Worm (Caenorhabditis elegans) whole organism, L1 larva: Measurements from ENCODE around the gene Y53C12A.6.

Experiments
- C16A3.4 ChIP-seq: fragments of 150-350 bp; optimal IDR thresholded peaks from 2 replicates; lab custom pipeline; 2014; ENCODE audit warnings: missing biosample characterization, missing genetic modification characterization
- C34B4.2 ChIP-seq: sonication (generic microtip); optimal IDR thresholded peaks from 2 replicates; lab custom pipeline; 2017; ENCODE audit warnings: mild to moderate bottlenecking, missing genetic modification characterization, missing compliant biosample characterization
- F16B12.6 ChIP-seq: fragments of 150-350 bp; optimal IDR thresholded peaks from 2 replicates; lab custom pipeline; 2014; ENCODE audit warnings: missing biosample characterization, missing genetic modification characterization
- Y116A8C.19 ChIP-seq: sonication (generic microtip); optimal IDR thresholded peaks from 2 replicates; lab custom pipeline; 2016; ENCODE audit warnings: missing compliant biosample characterization, missing genetic modification characterization, borderline replicate concordance
- aly-2 ChIP-seq: fragments of 150-350 bp; optimal IDR thresholded peaks from 2 replicates; lab custom pipeline; 2014; ENCODE audit warnings: missing biosample characterization, missing genetic modification characterization
- ama-1 ChIP-seq: fragments of 150-350 bp; optimal IDR thresholded peaks from 2 replicates; lab custom pipeline; 2014
- blmp-1 ChIP-seq: fragments of 150-350 bp; optimal IDR thresholded peaks from 2 replicates; lab custom pipeline; 2014; ENCODE audit warnings: missing biosample characterization, missing genetic modification characterization
- ceh-8 ChIP-seq: fragments of 200-800 bp; sonication (Bioruptor generic); optimal IDR thresholded peaks from 2 replicates; lab custom pipeline; 2018; ENCODE audit warnings: mild to moderate bottlenecking, missing genetic modification characterization, moderate library complexity, missing compliant biosample characterization
- ceh-82 ChIP-seq, 3 experiments: fragments of 150-350 bp in 1 of 3; sonication (generic microtip) in 2 of 3; optimal IDR thresholded peaks; 2 replicates each; lab custom pipeline; 2014 to 2017; ENCODE audit warnings: missing biosample characterization in 3 of 3, missing genetic modification characterization in 3 of 3
- ceh-88 ChIP-seq: fragments of 200-800 bp; sonication (Bioruptor generic); IDR thresholded peaks from 2 replicates; pipeline ENCODE4 v1.3.6; 2022; ENCODE audit warnings: missing genetic modification characterization, missing compliant biosample characterization
- ces-1 ChIP-seq: fragments of 150-350 bp; optimal IDR thresholded peaks from 2 replicates; lab custom pipeline; 2014; ENCODE audit warnings: missing biosample characterization, missing genetic modification reagents, missing genetic modification characterization
- dsc-1 ChIP-seq: sonication (generic microtip); optimal IDR thresholded peaks from 2 replicates; lab custom pipeline; 2016; ENCODE audit warnings: mild to moderate bottlenecking, missing genetic modification characterization, missing compliant biosample characterization
- efl-1 ChIP-seq, 4 experiments: fragments of 150-350 bp; optimal IDR thresholded peaks in 3 of 4; peaks in 1 of 4; 1 replicate in 1 of 4; 2 replicates in 3 of 4; lab custom pipeline; 2014; ENCODE audit warnings: missing biosample characterization in 2 of 4, missing genetic modification characterization in 2 of 4, missing genetic modification reagents in 2 of 4
- efl-3 ChIP-seq: fragments of 200-800 bp; sonication (Bioruptor generic); optimal IDR thresholded peaks from 2 replicates; lab custom pipeline; 2018; ENCODE audit warnings: mild to moderate bottlenecking, missing genetic modification characterization, missing compliant biosample characterization
- egl-27 ChIP-seq, 2 experiments: fragments of 150-350 bp in 1 of 2; sonication (generic microtip); optimal IDR thresholded peaks; 3 replicates each; lab custom pipeline; 2017 to 2018; ENCODE audit warnings: missing biosample characterization in 2 of 2, missing genetic modification characterization in 2 of 2, missing genetic modification reagents in 2 of 2
- elt-3 ChIP-seq, 6 experiments: fragments of 150-350 bp in 1 of 6; sonication (generic microtip); optimal IDR thresholded peaks; 2 replicates each; lab custom pipeline; 2017 to 2018; ENCODE audit warnings: missing biosample characterization in 6 of 6, missing genetic modification characterization in 6 of 6, inconsistent platforms in 1 of 6
- fkh-8 ChIP-seq: sonication (generic microtip); optimal IDR thresholded peaks from 2 replicates; lab custom pipeline; 2016; ENCODE audit warnings: mild to moderate bottlenecking, missing genetic modification characterization, missing compliant biosample characterization
- grh-1 ChIP-seq: fragments of 200-800 bp; sonication (Bioruptor generic); IDR thresholded peaks from 2 replicates; pipeline ENCODE4 v1.3.6; 2022; ENCODE audit warnings: missing genetic modification reagents, missing genetic modification characterization, missing compliant biosample characterization
- hlh-17 ChIP-seq: fragments of 200-800 bp; sonication (Bioruptor generic); optimal IDR thresholded peaks from 2 replicates; lab custom pipeline; 2018; ENCODE audit warnings: missing genetic modification characterization, mild to moderate bottlenecking, missing compliant biosample characterization, moderate library complexity, borderline replicate concordance
- hpl-2 ChIP-seq: fragments of 150-350 bp; optimal IDR thresholded peaks from 2 replicates; lab custom pipeline; 2014; ENCODE audit warnings: missing biosample characterization, missing genetic modification reagents, missing genetic modification characterization
- isw-1 ChIP-seq: fragments of 200-800 bp; sonication (Bioruptor generic); IDR thresholded peaks from 2 replicates; pipeline ENCODE4 v1.3.6; 2022; ENCODE audit warnings: missing genetic modification characterization, missing compliant biosample characterization
- jun-1 ChIP-seq: fragments of 150-350 bp; optimal IDR thresholded peaks from 2 replicates; lab custom pipeline; 2014; ENCODE audit warnings: missing biosample characterization, missing genetic modification reagents, missing genetic modification characterization
- lin-14 ChIP-seq: fragments of 200-800 bp; sonication (Bioruptor generic); optimal IDR thresholded peaks from 2 replicates; lab custom pipeline; 2018; ENCODE audit warnings: mild to moderate bottlenecking, missing genetic modification characterization, moderate library complexity, missing compliant biosample characterization
- lin-39 ChIP-seq: fragments of 150-350 bp; optimal IDR thresholded peaks from 2 replicates; lab custom pipeline; 2014; ENCODE audit warnings: missing biosample characterization, missing genetic modification reagents, missing genetic modification characterization
- mef-2 ChIP-seq: fragments of 150-350 bp; optimal IDR thresholded peaks from 2 replicates; lab custom pipeline; 2014; ENCODE audit warnings: missing biosample characterization, missing genetic modification characterization
- nhr-19 ChIP-seq: fragments of 200-800 bp; sonication (Bioruptor generic); conservative IDR thresholded peaks from 2 replicates; pipeline ENCODE4 v1.3.6; 2022; ENCODE audit warnings: missing genetic modification characterization, missing compliant biosample characterization
- nhr-20 ChIP-seq: sonication (generic microtip); optimal IDR thresholded peaks from 2 replicates; lab custom pipeline; 2016; ENCODE audit warnings: mild to moderate bottlenecking, missing genetic modification characterization, missing compliant biosample characterization
- nhr-47 ChIP-seq: sonication (generic microtip); optimal IDR thresholded peaks from 2 replicates; lab custom pipeline; 2016; ENCODE audit warnings: mild to moderate bottlenecking, missing genetic modification characterization, moderate library complexity, missing compliant biosample characterization
- nhr-71 ChIP-seq: sonication (generic microtip); optimal IDR thresholded peaks from 2 replicates; lab custom pipeline; 2016; ENCODE audit warnings: mild to moderate bottlenecking, missing genetic modification characterization, moderate library complexity, missing compliant biosample characterization
- nhr-76 ChIP-seq: sonication (generic microtip); optimal IDR thresholded peaks from 2 replicates; lab custom pipeline; 2017; ENCODE audit warnings: missing biosample characterization, missing genetic modification characterization
- nhr-84 ChIP-seq: sonication (generic microtip); optimal IDR thresholded peaks from 2 replicates; lab custom pipeline; 2017; ENCODE audit warnings: missing biosample characterization, missing genetic modification characterization
- nhr-85 ChIP-seq: sonication (generic microtip); peaks from one replicate; lab custom pipeline; 2016; ENCODE audit warnings: missing genetic modification characterization, inconsistent platforms, missing compliant biosample characterization
- pag-3 ChIP-seq: sonication (generic microtip); optimal IDR thresholded peaks from 2 replicates; lab custom pipeline; 2017; ENCODE audit warnings: missing genetic modification characterization, mild to moderate bottlenecking, missing compliant biosample characterization, antibody characterized with exemption, borderline replicate concordance; ENCODE audit not compliant: insufficient read depth
- pax-3 ChIP-seq: fragments of 200-800 bp; sonication (Bioruptor generic); optimal IDR thresholded peaks from 2 replicates; lab custom pipeline; 2018; ENCODE audit warnings: mild to moderate bottlenecking, missing genetic modification characterization, moderate library complexity, missing compliant biosample characterization
- pqm-1 ChIP-seq: sonication (generic microtip); optimal IDR thresholded peaks from 3 replicates; lab custom pipeline; 2017; ENCODE audit warnings: missing biosample characterization, missing genetic modification characterization
- rnt-1 ChIP-seq: sonication (generic microtip); optimal IDR thresholded peaks from 2 replicates; lab custom pipeline; 2016; ENCODE audit warnings: mild to moderate bottlenecking, missing genetic modification characterization, moderate library complexity, missing compliant biosample characterization
- snpc-4 ChIP-seq: fragments of 150-350 bp; optimal IDR thresholded peaks from 2 replicates; lab custom pipeline; 2014; ENCODE audit warnings: missing biosample characterization, missing genetic modification characterization
- sup-37 ChIP-seq: fragments of 200-800 bp; sonication (Bioruptor generic); optimal IDR thresholded peaks from 2 replicates; lab custom pipeline; 2018; ENCODE audit warnings: mild to moderate bottlenecking, missing genetic modification characterization, missing compliant biosample characterization
- tlp-1 ChIP-seq: fragments of 150-350 bp; optimal IDR thresholded peaks from 2 replicates; lab custom pipeline; 2014; ENCODE audit warnings: missing biosample characterization, missing genetic modification characterization
- unc-130 ChIP-seq: fragments of 150-350 bp; optimal IDR thresholded peaks from 2 replicates; lab custom pipeline; 2017; ENCODE audit warnings: missing biosample characterization, missing genetic modification characterization, inconsistent platforms
- unc-30 ChIP-seq: sonication (generic microtip); optimal IDR thresholded peaks from 2 replicates; lab custom pipeline; 2017; ENCODE audit warnings: missing biosample characterization, missing genetic modification characterization
- unc-62 ChIP-seq: fragments of 150-350 bp; optimal IDR thresholded peaks from 2 replicates; lab custom pipeline; 2014; ENCODE audit warnings: missing biosample characterization, missing genetic modification reagents, missing genetic modification characterization
- unc-86 ChIP-seq: sonication (generic microtip); optimal IDR thresholded peaks from 2 replicates; lab custom pipeline; 2016; ENCODE audit warnings: missing genetic modification characterization, missing compliant biosample characterization
- unc-98 ChIP-seq: fragments of 200-800 bp; sonication (Bioruptor generic); IDR thresholded peaks from 2 replicates; pipeline ENCODE4 v1.3.6; 2022; ENCODE audit warnings: missing genetic modification characterization, missing compliant biosample characterization
- zag-1 ChIP-seq: fragments of 150-350 bp; optimal IDR thresholded peaks from 2 replicates; lab custom pipeline; 2014; ENCODE audit warnings: missing biosample characterization, missing genetic modification characterization
- zip-4 ChIP-seq: fragments of 200-800 bp; sonication (Bioruptor generic); optimal IDR thresholded peaks from 2 replicates; lab custom pipeline; 2018; ENCODE audit warnings: mild to moderate bottlenecking, missing genetic modification characterization, moderate library complexity, missing compliant biosample characterization

Y53C12A.6 gene

ce11 chrII:9668959-9669358, 48.8 kb downstream of the Y53C12A.6 start, which contains the start of gene taf-8 (continued):
- TF ChIP-seq nhr-76, result no peak
- no peak for TF ChIP-seq pqm-1
- TF ChIP-seq nhr-47 (tag; lab: Kevin White, UChicago), result peak; percentile 79
- TF ChIP-seq snpc-4 (tag; lab: Kevin White, UChicago), result peak; percentile 33
- TF ChIP-seq mef-2 (tag; lab: Kevin White, UChicago), result no peak
- peak; percentile 31 for TF ChIP-seq aly-2 (tag; lab: Kevin White, UChicago)
- TF ChIP-seq C34B4.2 (tag; lab: Kevin White, UChicago), result no peak
- TF ChIP-seq nhr-20, result peak; percentile 79
- TF ChIP-seq efl-3 (GFP tag; lab: Kevin White, UChicago), result no peak
- peak; percentile 23 for TF ChIP-seq unc-130 (tag; lab: Kevin White, UChicago)
- peak; percentile 54 for TF ChIP-seq fkh-8 (tag; lab: Kevin White, UChicago)
- TF ChIP-seq ceh-88 (GFP tag; lab: Robert Waterston, UW), result 0 out of 2 replicates have a peak, but pooled peaks have one; percentile 15
- TF ChIP-seq elt-3 (tag; optimal IDR thresholded peaks at IDR 0.05; lab: Kevin White, UChicago), result peak in 1 of 6 experiments; percentile 6
- no peak for TF ChIP-seq grh-1 (GFP tag; lab: Robert Waterston, UW)
- TF ChIP-seq ceh-82 (tag; optimal IDR thresholded peaks at IDR 0.05; lab: Kevin White, UChicago), result peak; percentile 9 to 69 (median 62)
- TF ChIP-seq zip-4 (GFP tag; lab: Kevin White, UChicago), result no peak
- peak; percentile 20 for TF ChIP-seq unc-86
- TF ChIP-seq egl-27 (tag; optimal IDR thresholded peaks at IDR 0.05; lab: Kevin White, UChicago), result no peak
- TF ChIP-seq nhr-19 (GFP tag; lab: Robert Waterston, UW), result peak; percentile 74
- TF ChIP-seq isw-1, result peak; percentile 33
- peak; percentile 57 for TF ChIP-seq lin-39 (tag; lab: Kevin White, UChicago)
- peak; percentile 76 for TF ChIP-seq nhr-71 (tag; lab: Kevin White, UChicago)
- peak; percentile 31 for TF ChIP-seq F16B12.6 (tag; lab: Kevin White, UChicago)
- TF ChIP-seq efl-1 (optimal IDR thresholded peaks at IDR 0.05; lab: Kevin White, UChicago), result peak; percentile 60 to 76
- peak; percentile 65 to 97 for TF ChIP-seq efl-1 (GFP tag; optimal IDR thresholded peaks at IDR 0.05 in 1 of 2; lab: Kevin White, UChicago)
- no peak for TF ChIP-seq tlp-1 (tag; lab: Kevin White, UChicago)
- no peak for TF ChIP-seq unc-30 (tag; lab: Kevin White, UChicago)
- no peak for TF ChIP-seq hpl-2 (GFP tag; lab: Kevin White, UChicago)
- TF ChIP-seq unc-62 (GFP tag; lab: Kevin White, UChicago), result no peak
- TF ChIP-seq rnt-1, result peak; percentile 62
- no peak for TF ChIP-seq ces-1 (GFP tag; lab: Kevin White, UChicago)
- TF ChIP-seq pag-3, result no peak
- TF ChIP-seq jun-1, result no peak
- TF ChIP-seq dsc-1, result peak; percentile 52
- TF ChIP-seq ceh-8 (GFP tag; lab: Kevin White, UChicago), result no peak
- TF ChIP-seq blmp-1 (tag; lab: Kevin White, UChicago), result no peak
- no peak for TF ChIP-seq nhr-84 (tag; lab: Kevin White, UChicago)
- peak; percentile 84 for TF ChIP-seq nhr-85 (tag; lab: Kevin White, UChicago)
- no peak for TF ChIP-seq ama-1 (lab: Kevin White, UChicago)
- TF ChIP-seq unc-98 (GFP tag; lab: Robert Waterston, UW), result no peak
- TF ChIP-seq zag-1 (tag; lab: Kevin White, UChicago), result no peak
- TF ChIP-seq lin-14 (GFP tag; lab: Kevin White, UChicago), result peak; percentile 71
- no peak for TF ChIP-seq pax-3 (tag; lab: Kevin White, UChicago)
- TF ChIP-seq C16A3.4 (tag; lab: Kevin White, UChicago), result peak; percentile 69
- TF ChIP-seq Y116A8C.19 (tag; lab: Kevin White, UChicago), result no peak
- no peak for TF ChIP-seq sup-37
- no peak for TF ChIP-seq hlh-17
